Fruit fly (Drosophila melanogaster) whole organism, wandering third instar larva: Measurements from ENCODE around the gene Sr-CIII.

Source experiments
- Abd-B ChIP-seq: fragments of >200 bp; optimal IDR thresholded peaks from 2 replicates; lab custom pipeline; 2017; ENCODE audit warnings: missing biosample characterization, missing genetic modification characterization
- CG32264 ChIP-seq: fragments of 200-800 bp; sonication (Bioruptor generic); optimal IDR thresholded peaks from 2 replicates; lab custom pipeline; 2016; ENCODE audit warnings: missing biosample characterization, missing genetic modification characterization
- CrebA ChIP-seq: fragments of 200-800 bp; sonication (Bioruptor generic); optimal IDR thresholded peaks from 2 replicates; lab custom pipeline; 2016; ENCODE audit warnings: missing biosample characterization, mild to moderate bottlenecking, missing genetic modification characterization, borderline replicate concordance
- Dfd ChIP-seq: fragments of >200 bp; optimal IDR thresholded peaks from 2 replicates; lab custom pipeline; 2017; ENCODE audit warnings: missing biosample characterization, missing genetic modification characterization
- Dif ChIP-seq: fragments of 200-275, 200-300 bp; sonication (Bioruptor generic); optimal IDR thresholded peaks from 2 replicates; lab custom pipeline; 2018; ENCODE audit warnings: missing biosample characterization, missing genetic modification characterization; ENCODE audit not compliant: partially characterized antibody
- HLH106 ChIP-seq: fragments of 200-800 bp; optimal IDR thresholded peaks from 3 replicates; lab custom pipeline; 2019; ENCODE audit warnings: missing biosample characterization, mild to moderate bottlenecking, missing genetic modification characterization, moderate library complexity
- Hr78 ChIP-seq: fragments of >200 bp; optimal IDR thresholded peaks from 2 replicates; lab custom pipeline; 2017; ENCODE audit warnings: missing biosample characterization, missing genetic modification characterization
- Hr83 ChIP-seq: fragments of 200-300 bp; sonication (Bioruptor generic); optimal IDR thresholded peaks from 2 replicates; lab custom pipeline; 2016; ENCODE audit warnings: missing biosample characterization, mild to moderate bottlenecking, missing genetic modification characterization, moderate library complexity; ENCODE audit not compliant: poor library complexity, severe bottlenecking
- Jra ChIP-seq: sonication (Bioruptor generic); optimal IDR thresholded peaks from 2 replicates; lab custom pipeline; 2016; ENCODE audit warnings: missing biosample characterization, missing genetic modification characterization
- Myc ChIP-seq: fragments of >200 bp; optimal IDR thresholded peaks from 2 replicates; lab custom pipeline; 2017
- OdsH ChIP-seq: fragments of 200-800 bp; sonication (Bioruptor generic); optimal IDR thresholded peaks from 2 replicates; lab custom pipeline; 2016; ENCODE audit warnings: missing biosample characterization, mild to moderate bottlenecking, missing genetic modification characterization
- Rel ChIP-seq, 2 experiments: fragments of 200-800 bp; sonication (Bioruptor generic) in 1 of 2; optimal IDR thresholded peaks; 2 replicates in 1 of 2; 3 replicates in 1 of 2; lab custom pipeline; 2016 to 2019; ENCODE audit warnings: mild to moderate bottlenecking in 2 of 2, missing biosample characterization in 2 of 2, missing genetic modification characterization in 2 of 2, moderate library complexity in 1 of 2
- Sp1 ChIP-seq: fragments of 200-800 bp; sonication (Bioruptor generic); optimal IDR thresholded peaks from 3 replicates; lab custom pipeline; 2019; ENCODE audit warnings: missing biosample characterization, mild to moderate bottlenecking, missing genetic modification characterization, moderate library complexity
- Vsx2 ChIP-seq: fragments of 200-300, 225-300 bp; sonication (Bioruptor generic); optimal IDR thresholded peaks from 2 replicates; lab custom pipeline; 2018; ENCODE audit warnings: missing biosample characterization, missing genetic modification characterization; ENCODE audit not compliant: partially characterized antibody
- br ChIP-seq: fragments of 200-800 bp; sonication (Bioruptor generic); optimal IDR thresholded peaks from 2 replicates; lab custom pipeline; 2016; ENCODE audit warnings: missing biosample characterization, missing genetic modification characterization
- dl ChIP-seq, 2 experiments: fragments of 175-275, 200-275 bp in 1 of 2; fragments of 200-275 bp in 1 of 2; sonication (Bioruptor generic); optimal IDR thresholded peaks; lab custom pipeline; 2018; ENCODE audit warnings: mild to moderate bottlenecking in 2 of 2, missing biosample characterization in 2 of 2, missing genetic modification characterization in 2 of 2, moderate library complexity in 2 of 2; ENCODE audit not compliant: partially characterized antibody in 2 of 2, insufficient read depth in 1 of 2
- dmrt93B ChIP-seq: fragments of 200-800 bp; sonication (Bioruptor generic); optimal IDR thresholded peaks from 2 replicates; lab custom pipeline; 2018; ENCODE audit warnings: missing biosample characterization, mild to moderate bottlenecking, missing genetic modification characterization
- dsf ChIP-seq: sonication (Bioruptor generic); optimal IDR thresholded peaks from 2 replicates; lab custom pipeline; 2016; ENCODE audit warnings: missing biosample characterization, missing genetic modification characterization, borderline replicate concordance
- ey ChIP-seq: fragments of 200-800 bp; sonication (Bioruptor generic); optimal IDR thresholded peaks from 2 replicates; lab custom pipeline; 2016; ENCODE audit warnings: missing biosample characterization, missing genetic modification characterization
- foxo ChIP-seq, 2 experiments: fragments of 200-800 bp; sonication (Bioruptor generic); optimal IDR thresholded peaks; 2 replicates in 1 of 2; 3 replicates in 1 of 2; lab custom pipeline; 2016 to 2017; ENCODE audit warnings: missing biosample characterization in 2 of 2, missing genetic modification characterization in 2 of 2
- fru ChIP-seq: fragments of 200-800 bp; sonication (Bioruptor generic); optimal IDR thresholded peaks from 3 replicates; lab custom pipeline; 2016; ENCODE audit warnings: missing biosample characterization, mild to moderate bottlenecking, missing genetic modification characterization
- h ChIP-seq: fragments of 200-800 bp; sonication (Bioruptor generic); optimal IDR thresholded peaks from 3 replicates; lab custom pipeline; 2016; ENCODE audit warnings: missing biosample characterization, mild to moderate bottlenecking, missing genetic modification characterization
- jim ChIP-seq: fragments of 175-275, 200-325 bp; sonication (Bioruptor generic); optimal IDR thresholded peaks from 2 replicates; lab custom pipeline; 2016; ENCODE audit warnings: missing biosample characterization, mild to moderate bottlenecking, missing genetic modification characterization
- lola ChIP-seq: fragments of >200 bp; optimal IDR thresholded peaks from 2 replicates; lab custom pipeline; 2017; ENCODE audit warnings: missing biosample characterization, missing genetic modification characterization
- psq ChIP-seq: fragments of 200-800 bp; sonication (Bioruptor generic); optimal IDR thresholded peaks from 3 replicates; lab custom pipeline; 2017; ENCODE audit warnings: missing biosample characterization, mild to moderate bottlenecking, missing genetic modification characterization, moderate library complexity
- rgr ChIP-seq: fragments of 200-800 bp; sonication (Bioruptor generic); optimal IDR thresholded peaks from 3 replicates; lab custom pipeline; 2016; ENCODE audit warnings: missing biosample characterization, mild to moderate bottlenecking, missing genetic modification characterization
- sage ChIP-seq: fragments of 200-800 bp; sonication (Bioruptor generic); optimal IDR thresholded peaks from 2 replicates; lab custom pipeline; 2016; ENCODE audit warnings: missing biosample characterization, mild to moderate bottlenecking, missing genetic modification characterization
- sv ChIP-seq: fragments of 200-800 bp; sonication (Bioruptor generic); optimal IDR thresholded peaks from 3 replicates; lab custom pipeline; 2016; ENCODE audit warnings: missing biosample characterization, missing genetic modification characterization
- usp ChIP-seq: fragments of >200 bp; optimal IDR thresholded peaks from 2 replicates; lab custom pipeline; 2017; ENCODE audit warnings: missing biosample characterization, missing genetic modification characterization
- woc ChIP-seq: sonication (Bioruptor generic); optimal IDR thresholded peaks from 2 replicates; lab custom pipeline; 2016; ENCODE audit warnings: missing biosample characterization, mild to moderate bottlenecking, missing genetic modification characterization

Gene Sr-CIII

DNA sequence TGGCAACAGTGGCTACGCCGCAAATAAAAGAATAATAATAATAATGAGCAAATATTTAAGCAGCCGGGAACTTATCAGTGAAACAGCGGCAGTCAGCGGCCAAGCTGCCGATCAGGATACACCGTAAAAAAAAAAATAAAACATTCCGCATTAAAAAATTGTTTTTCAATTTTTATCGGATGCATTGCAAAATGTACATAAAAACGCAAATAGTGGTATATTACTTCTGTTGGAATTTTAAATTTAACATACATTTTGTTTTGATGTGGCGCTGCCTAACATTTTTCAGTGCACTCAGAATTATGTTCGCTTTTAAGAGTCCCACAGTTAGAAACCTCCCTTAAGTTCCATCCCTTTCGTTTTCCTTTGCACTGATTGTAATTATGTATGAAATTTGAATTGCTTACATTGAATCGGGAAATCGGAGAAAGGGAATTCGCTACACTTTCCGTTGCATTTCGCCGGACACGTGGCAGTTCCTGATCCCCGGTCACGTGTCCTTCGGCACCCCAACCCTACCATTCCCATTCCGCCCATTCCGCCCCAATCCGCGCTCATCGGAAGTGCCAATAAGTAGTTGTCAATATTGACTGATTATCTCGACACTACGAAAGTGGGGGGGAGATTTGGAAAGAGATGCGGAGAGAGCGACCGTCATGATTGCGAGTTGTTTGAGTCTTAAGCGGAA, 1.0 kb upstream of the Sr-CIII start (continued):
- TF ChIP-seq HLH106 (peak; percentile 82), fru (GFP tag; lab: Kevin White, UChicago) (peak; percentile 84), dl (GFP tag; optimal IDR thresholded peaks at IDR 0.05; lab: Kevin White, UChicago; ENCODE audit: insufficient read depth in 1 of 2, partially characterized antibody in 2 of 2) (no peak), Sp1 (GFP tag; lab: Kevin White, UChicago) (peak; percentile 85)

DNA sequence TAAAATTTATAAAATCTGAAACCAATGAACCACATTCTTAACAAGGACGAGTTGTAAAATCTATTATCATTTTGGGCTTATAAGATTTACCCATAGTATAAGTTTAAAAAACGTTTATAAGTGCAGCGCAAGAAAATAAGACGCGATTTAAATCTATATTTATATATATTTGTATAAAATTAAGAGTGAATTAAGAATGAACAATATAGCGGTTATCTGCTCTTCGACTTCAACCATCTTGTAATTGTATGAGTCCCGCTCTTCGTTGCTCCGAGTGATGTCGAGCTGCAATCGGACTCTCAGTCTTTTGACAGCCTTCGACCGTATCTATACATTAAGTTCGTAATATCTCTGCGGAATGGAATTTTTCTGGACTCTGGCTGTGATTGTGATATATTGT, 1.3 kb downstream of the Sr-CIII start, which contains the start of gene Sr-CI:
Sr-CI (plus strand) TSS at position 301 of the 400 bp plus-strand sequence.
- TF ChIP-seq jim (GFP tag; lab: Kevin White, UChicago): no peak
- TF ChIP-seq Hr78 (GFP tag; lab: Kevin White, UChicago): no peak
- TF ChIP-seq Myc (lab: Kevin White, UChicago): no peak
- TF ChIP-seq br (GFP tag; lab: Kevin White, UChicago): no peak
- no peak for TF ChIP-seq sage (GFP tag; lab: Kevin White, UChicago)
- TF ChIP-seq Vsx2: no peak
- no peak for TF ChIP-seq Abd-B (GFP tag; lab: Kevin White, UChicago)
- no peak for TF ChIP-seq psq (GFP tag; lab: Kevin White, UChicago)
- no peak for TF ChIP-seq HLH106
- no peak for TF ChIP-seq CG32264 (GFP tag; lab: Kevin White, UChicago)
- TF ChIP-seq CrebA (GFP tag; lab: Kevin White, UChicago): no peak
- no peak for TF ChIP-seq dsf (GFP tag; lab: Kevin White, UChicago)
- TF ChIP-seq Dfd: no peak
- TF ChIP-seq Rel (GFP tag; optimal IDR thresholded peaks at IDR 0.05; lab: Kevin White, UChicago): no peak
- TF ChIP-seq Rel (tag; optimal IDR thresholded peaks at IDR 0.05; lab: Kevin White, UChicago): no peak
- TF ChIP-seq woc (GFP tag; lab: Kevin White, UChicago): no peak
- TF ChIP-seq usp (GFP tag; lab: Kevin White, UChicago): no peak
- TF ChIP-seq dmrt93B: no peak
- no peak for TF ChIP-seq Jra (GFP tag; lab: Kevin White, UChicago)
- no peak for TF ChIP-seq rgr (GFP tag; lab: Kevin White, UChicago)

- TF ChIP-seq Jra (GFP tag; lab: Kevin White, UChicago): no peak
- TF ChIP-seq CG32264 (GFP tag; lab: Kevin White, UChicago): no peak
- TF ChIP-seq Hr78 (GFP tag; lab: Kevin White, UChicago): no peak
- TF ChIP-seq Abd-B (GFP tag; lab: Kevin White, UChicago): no peak
- TF ChIP-seq dmrt93B: no peak
- no peak for TF ChIP-seq lola (GFP tag; lab: Kevin White, UChicago)
Measured at dm6 chr2L:4123050-4123449, 2.9 kb downstream of the Sr-CIII start.

dm6 chr2L:4124629-4125350, 4.6 kb downstream of the Sr-CIII start:
- TF ChIP-seq sv: peak; percentile 42
- TF ChIP-seq fru (GFP tag; lab: Kevin White, UChicago): peak; percentile 16
- TF ChIP-seq dl (GFP tag; optimal IDR thresholded peaks at IDR 0.05; lab: Kevin White, UChicago; ENCODE audit: insufficient read depth in 1 of 2, partially characterized antibody in 2 of 2): no peak

dm6 chr2L:4128859-4129258, 8.7 kb downstream of the Sr-CIII start:
- TF ChIP-seq lola (GFP tag; lab: Kevin White, UChicago) (no peak), Dif (GFP tag; lab: Kevin White, UChicago) (no peak), h (GFP tag; lab: Kevin White, UChicago) (peak; percentile 54), ey (GFP tag; lab: Kevin White, UChicago) (peak; percentile 20), Jra (GFP tag; lab: Kevin White, UChicago) (no peak), OdsH (GFP tag; lab: Kevin White, UChicago) (no peak), Hr83 (GFP tag; lab: Kevin White, UChicago) (no peak), Myc (lab: Kevin White, UChicago) (no peak), HLH106 (peak; percentile 32), Dfd (no peak), fru (GFP tag; lab: Kevin White, UChicago) (peak; percentile 29), foxo (GFP tag; optimal IDR thresholded peaks at IDR 0.05; lab: Kevin White, UChicago) (peak in 1 of 2 experiments; percentile 51), woc (GFP tag; lab: Kevin White, UChicago) (peak; percentile 18), dsf (GFP tag; lab: Kevin White, UChicago) (no peak), rgr (GFP tag; lab: Kevin White, UChicago) (peak; percentile 32)
